Worm (Caenorhabditis elegans): ENCODE measurements around the gene F58F12.12.
A peak's percentile ranks its signal among the peaks of the same experiment; 100 is the strongest.

F58F12.12 gene

ce11 chrII:6355396-6356346 is 25.3 kb upstream of the F58F12.12 start, which contains the start of gene C32D5.11 (continued):
- TF ChIP-seq sdz-12 (GFP tag; optimal IDR thresholded peaks at IDR 0.05) (no peak), ZK337.2 (GFP tag; IDR thresholded peaks at IDR 0.05) (0 out of 2 replicates have a peak, but pooled peaks have one; percentile 8), hlh-30 (tag; optimal IDR thresholded peaks at IDR 0.05; ENCODE audit: insufficient read depth) (peak; percentile 82), nhr-48 (tag; optimal IDR thresholded peaks at IDR 0.05) (peak; percentile 26), F26F4.8 (GFP tag; conservative IDR thresholded peaks at IDR 0.05) (no peak), lin-1 (GFP tag; IDR thresholded peaks at IDR 0.05) (no peak), tra-1 (GFP tag; IDR thresholded peaks at IDR 0.05) (no peak), F37D6.2 (tag; optimal IDR thresholded peaks at IDR 0.05) (peak; percentile 0), nhr-28 (tag; optimal IDR thresholded peaks at IDR 0.05) (peak; percentile 70), lin-13 (GFP tag; optimal IDR thresholded peaks at IDR 0.05) (peak; percentile 66), nhr-25 (tag; optimal IDR thresholded peaks at IDR 0.05; ENCODE audit: borderline replicate concordance, insufficient read depth) (peak; percentile 14), lsy-2 (tag; optimal IDR thresholded peaks at IDR 0.05) (peak in 1 of 2 experiments; percentile 87), duxl-1 (tag; optimal IDR thresholded peaks at IDR 0.05; ENCODE audit: poor library complexity) (peak; percentile 66), hmg-1.1 (GFP tag; IDR thresholded peaks at IDR 0.05) (peak; percentile 61; the same call in 1 of the 2 replicates), fkh-10 (GFP tag; optimal IDR thresholded peaks at IDR 0.05) (peak; percentile 29), ztf-7 (tag; optimal IDR thresholded peaks at IDR 0.05) (peak; percentile 57), hlh-11 (tag; optimal IDR thresholded peaks at IDR 0.05) (peak; percentile 75), spr-3 (GFP tag; optimal IDR thresholded peaks at IDR 0.05) (no peak), daf-19 (GFP tag; conservative IDR thresholded peaks at IDR 0.05) (no peak), lin-38 (GFP tag; IDR thresholded peaks at IDR 0.05) (peak; percentile 65), mxl-3 (GFP tag; optimal IDR thresholded peaks at IDR 0.05) (peak; percentile 42), nhr-11 (tag; optimal IDR thresholded peaks at IDR 0.05) (peak; percentile 60), rbr-2 (tag; optimal IDR thresholded peaks at IDR 0.05) (peak; percentile 69)

ce11 chrII:6358232-6358631 is 22.7 kb upstream of the F58F12.12 start:
- TF ChIP-seq lin-38 (GFP tag; IDR thresholded peaks at IDR 0.05) = peak; percentile 60
- TF ChIP-seq ZK337.2 (GFP tag; IDR thresholded peaks at IDR 0.05) = no peak
- TF ChIP-seq dmd-8 (GFP tag; IDR thresholded peaks at IDR 0.05) = peak; percentile 57; the same call in 1 of the 2 replicates
- peak; percentile 86 for TF ChIP-seq arid-1 (GFP tag; conservative IDR thresholded peaks at IDR 0.05)
- TF ChIP-seq daf-19 (GFP tag; conservative IDR thresholded peaks at IDR 0.05) = 0 out of 2 replicates have a peak, but pooled peaks have one; percentile 62
- no peak for TF ChIP-seq mes-2 (tag; optimal IDR thresholded peaks at IDR 0.05; ENCODE audit: poor library complexity, severe bottlenecking)
- peak; percentile 77 for TF ChIP-seq lim-7 (GFP tag; IDR thresholded peaks at IDR 0.05)
- TF ChIP-seq madf-5 (GFP tag; IDR thresholded peaks at IDR 0.05) = peak in 1 of 2 experiments; percentile 78; a peak in 2 of 4 replicates
- TF ChIP-seq pha-4 (GFP tag; IDR thresholded peaks at IDR 0.05) = peak; percentile 73; the same call in 1 of the 2 replicates
- no peak for TF ChIP-seq pha-4 (tag; optimal IDR thresholded peaks at IDR 0.05)
- TF ChIP-seq ztf-11 (tag; optimal IDR thresholded peaks at IDR 0.05) = no peak
- no peak for TF ChIP-seq tra-1 (GFP tag; IDR thresholded peaks at IDR 0.05)
- TF ChIP-seq unc-39 (tag; optimal IDR thresholded peaks at IDR 0.05) = no peak
- peak; percentile 14 for TF ChIP-seq F49E8.2 (tag; optimal IDR thresholded peaks at IDR 0.05; ENCODE audit: borderline replicate concordance)
- TF ChIP-seq Y5F2A.4 (GFP tag; optimal IDR thresholded peaks at IDR 0.05) = peak; percentile 38
- TF ChIP-seq pqm-1 (tag; optimal IDR thresholded peaks at IDR 0.05) = no peak
- TF ChIP-seq duxl-1 (tag; optimal IDR thresholded peaks at IDR 0.05; ENCODE audit: poor library complexity) = no peak
- 0 out of 2 replicates have a peak, but pooled peaks have one; percentile 20 for TF ChIP-seq snpc-1.2 (GFP tag; IDR thresholded peaks at IDR 0.05)
- no peak for TF ChIP-seq set-16 (GFP tag; IDR thresholded peaks at IDR 0.05)
- peak; percentile 51; the same call in 1 of the 2 replicates for TF ChIP-seq F44E2.7 (GFP tag; IDR thresholded peaks at IDR 0.05)
